Worm (Caenorhabditis elegans) whole organism, L4/young adult: ENCODE data around the gene cyp-13A10.

Experiments used
- W03F9.2 ChIP-seq: fragments of 150-350 bp; optimal IDR thresholded peaks from 2 replicates; lab custom pipeline; 2014; ENCODE audit warnings: missing biosample characterization, missing genetic modification characterization
- dao-5 ChIP-seq: sonication (generic microtip); optimal IDR thresholded peaks from 2 replicates; lab custom pipeline; 2016; ENCODE audit warnings: missing genotype, missing genetic modification characterization, moderate library complexity, missing compliant biosample characterization
- him-1 ChIP-seq: sonication (generic microtip); optimal IDR thresholded peaks from 2 replicates; lab custom pipeline; 2016; ENCODE audit warnings: missing genotype, missing genetic modification reagents, missing genetic modification characterization, missing compliant biosample characterization

- TF ChIP-seq W03F9.2 (tag; lab: Kevin White, UChicago), result peak; percentile 16
- TF ChIP-seq dao-5, result no peak
- TF ChIP-seq him-1 (tag; lab: Kevin White, UChicago), result no peak
Measured at ce11 chrII:9668959-9669358, 6.3 kb upstream of the cyp-13A10 start, which contains the start of gene taf-8.
